Fruit fly (Drosophila melanogaster): ENCODE data around the gene gzl.

Gene gzl

dm6 chr3R:6368100-6368499, 14.6 kb upstream of the gzl start, which contains the start of gene CG42724 (continued):
- peak; percentile 30 for TF ChIP-seq wek (GFP tag; optimal IDR thresholded peaks at IDR 0.05)
- peak; percentile 81 for TF ChIP-seq HLH54F (GFP tag; optimal IDR thresholded peaks at IDR 0.05)
- TF ChIP-seq ato (GFP tag; IDR thresholded peaks at IDR 0.05; ENCODE audit: partially characterized antibody) = no peak
- TF ChIP-seq Ets97D (GFP tag; optimal IDR thresholded peaks at IDR 0.05) = peak; percentile 80
- peak; percentile 62; the same call in 2 of the 3 replicates for TF ChIP-seq CG16813 (GFP tag; IDR thresholded peaks at IDR 0.05; ENCODE audit: partially characterized antibody)
- peak; percentile 6 for TF ChIP-seq fd3F (GFP tag; optimal IDR thresholded peaks at IDR 0.05)
- TF ChIP-seq slou (GFP tag; optimal IDR thresholded peaks at IDR 0.05) = peak; percentile 26
- TF ChIP-seq CG13424 (tag; optimal IDR thresholded peaks at IDR 0.05) = peak; percentile 67
- TF ChIP-seq Rfx (GFP tag; IDR thresholded peaks at IDR 0.05) = peak; percentile 80
- TF ChIP-seq unpg (GFP tag; optimal IDR thresholded peaks at IDR 0.05) = no peak
- TF ChIP-seq Hsf (GFP tag; optimal IDR thresholded peaks at IDR 0.05) = peak; percentile 63
- peak; percentile 79 for TF ChIP-seq ems (GFP tag; optimal IDR thresholded peaks at IDR 0.05)
- peak; percentile 32 for TF ChIP-seq gcm2 (GFP tag; optimal IDR thresholded peaks at IDR 0.05)
- TF ChIP-seq CG2116 (GFP tag; optimal IDR thresholded peaks at IDR 0.05) = peak; percentile 43
- peak; percentile 97 for TF ChIP-seq CG8290 (GFP tag; optimal IDR thresholded peaks at IDR 0.05)
- peak; percentile 82 to 96 for TF ChIP-seq CG8290 (tag; optimal IDR thresholded peaks at IDR 0.05)
- TF ChIP-seq CrebB (tag; optimal IDR thresholded peaks at IDR 0.05) = peak; percentile 63
- peak; percentile 50 for TF ChIP-seq CG14441 (GFP tag; IDR thresholded peaks at IDR 0.05)
- peak; percentile 92 for TF ChIP-seq CG3995 (GFP tag; optimal IDR thresholded peaks at IDR 0.05)
- TF ChIP-seq chn (GFP tag; optimal IDR thresholded peaks at IDR 0.05) = peak; percentile 80
- TF ChIP-seq Ssrp (tag; optimal IDR thresholded peaks at IDR 0.05) = no peak
- TF ChIP-seq CG12236 (GFP tag; optimal IDR thresholded peaks at IDR 0.05) = peak; percentile 50
- TF ChIP-seq pum (GFP tag; optimal IDR thresholded peaks at IDR 0.05) = peak; percentile 71
- TF ChIP-seq CG6813 (GFP tag; optimal IDR thresholded peaks at IDR 0.05) = no peak
- TF ChIP-seq CG14014 (GFP tag; IDR thresholded peaks at IDR 0.05) = no peak
- peak; percentile 35; the same call in 1 of the 2 replicates for TF ChIP-seq CG1024 (GFP tag; IDR thresholded peaks at IDR 0.05)
- peak; percentile 51; the same call in 2 of the 3 replicates for TF ChIP-seq knrl (GFP tag; IDR thresholded peaks at IDR 0.05; ENCODE audit: partially characterized antibody)
- peak; percentile 30 for TF ChIP-seq Atf-2 (GFP tag; optimal IDR thresholded peaks at IDR 0.05)
- TF ChIP-seq D (optimal IDR thresholded peaks at IDR 0.05) = peak; percentile 72
- TF ChIP-seq D (GFP tag; optimal IDR thresholded peaks at IDR 0.05) = no peak
- no peak for TF ChIP-seq hb (GFP tag; IDR thresholded peaks at IDR 0.05; ENCODE audit: partially characterized antibody)
- TF ChIP-seq Kr (GFP tag; optimal IDR thresholded peaks at IDR 0.05) = no peak
- peak; percentile 54 for TF ChIP-seq phol (tag; optimal IDR thresholded peaks at IDR 0.05)
- TF ChIP-seq bab2 (GFP tag; optimal IDR thresholded peaks at IDR 0.05) = peak; percentile 72
- no peak for TF ChIP-seq CG2129 (GFP tag; IDR thresholded peaks at IDR 0.05; ENCODE audit: partially characterized antibody)
- peak; percentile 24 for TF ChIP-seq Dp (GFP tag; optimal IDR thresholded peaks at IDR 0.05)
- no peak for TF ChIP-seq nerfin-2 (GFP tag; IDR thresholded peaks at IDR 0.05; ENCODE audit: partially characterized antibody)
- TF ChIP-seq mam (GFP tag; optimal IDR thresholded peaks at IDR 0.05) = peak; percentile 89
- peak; percentile 64 for TF ChIP-seq YL-1 (GFP tag; optimal IDR thresholded peaks at IDR 0.05)
- peak; percentile 44 for TF ChIP-seq CG30020 (tag; optimal IDR thresholded peaks at IDR 0.05)
- TF ChIP-seq Trl (optimal IDR thresholded peaks at IDR 0.05) = peak in 1 of 2 experiments; percentile 48
- TF ChIP-seq Trl (GFP tag; optimal IDR thresholded peaks at IDR 0.05) = peak; percentile 83
- peak; percentile 31; the same call in 1 of the 2 replicates for TF ChIP-seq CG7372 (GFP tag; IDR thresholded peaks at IDR 0.05)
- peak; percentile 96 for TF ChIP-seq Med (GFP tag)
- TF ChIP-seq ken (GFP tag; IDR thresholded peaks at IDR 0.05) = peak; percentile 63; the same call in 2 of the 3 replicates
- TF ChIP-seq wdn (GFP tag; IDR thresholded peaks at IDR 0.05) = 0 out of 2 replicates have a peak, but pooled peaks have one; percentile 21
- TF ChIP-seq ERR (GFP tag; optimal IDR thresholded peaks at IDR 0.05) = peak; percentile 70
- TF ChIP-seq H2.0 (GFP tag; IDR thresholded peaks at IDR 0.05) = peak; percentile 63
- TF ChIP-seq CG12155 (GFP tag; optimal IDR thresholded peaks at IDR 0.05) = peak; percentile 100
- no peak for TF ChIP-seq dimm (GFP tag; IDR thresholded peaks at IDR 0.05)
- peak; percentile 65 for TF ChIP-seq Mad (GFP tag; optimal IDR thresholded peaks at IDR 0.05)
- TF ChIP-seq Spps (tag; optimal IDR thresholded peaks at IDR 0.05) = no peak
